Fruit fly (Drosophila melanogaster): ENCODE measurements around the gene Prx6a.

DNA sequence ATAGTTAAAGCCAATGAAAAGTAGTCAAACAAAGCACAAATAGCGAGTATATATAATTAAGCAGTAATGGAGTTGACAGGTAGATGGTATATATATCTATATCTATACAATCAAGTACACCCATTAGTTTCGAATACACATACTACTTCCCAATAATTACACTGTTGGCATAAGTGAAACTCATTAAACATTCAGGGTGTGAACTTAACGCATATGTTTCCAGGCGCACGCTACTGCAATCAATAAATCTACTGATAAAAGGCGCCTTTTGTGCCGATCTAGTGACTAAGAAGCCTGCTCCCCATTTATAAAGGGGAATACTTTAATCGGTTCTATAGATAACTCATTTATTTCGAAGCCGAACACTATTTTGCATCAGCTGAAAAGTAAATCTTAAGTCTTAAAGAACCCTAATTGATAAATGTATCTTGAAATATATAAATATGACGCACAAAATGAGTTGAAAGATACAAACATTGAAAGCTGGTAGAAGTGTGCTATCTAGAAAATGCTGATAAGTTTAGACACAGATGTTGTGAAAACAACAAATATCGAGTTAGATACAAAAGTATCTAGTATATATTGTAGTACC is 5.8 kb upstream of the Prx6a start:
- no peak for TF ChIP-seq Sox102F (GFP tag; optimal IDR thresholded peaks at IDR 0.05)
- TF ChIP-seq CG10631 (GFP tag; optimal IDR thresholded peaks at IDR 0.05), result no peak
- no peak for TF ChIP-seq net (GFP tag; optimal IDR thresholded peaks at IDR 0.05)
- TF ChIP-seq dsx (GFP tag; optimal IDR thresholded peaks at IDR 0.05; ENCODE audit: poor library complexity, severe bottlenecking), result no peak
- TF ChIP-seq pdm3 (GFP tag; optimal IDR thresholded peaks at IDR 0.05), result no peak
- no peak for TF ChIP-seq spab (GFP tag; optimal IDR thresholded peaks at IDR 0.05)
- TF ChIP-seq ss (GFP tag; optimal IDR thresholded peaks at IDR 0.05), result no peak
- peak; percentile 64 for TF ChIP-seq svp (GFP tag)
- no peak for TF ChIP-seq esn (GFP tag; optimal IDR thresholded peaks at IDR 0.05)
- TF ChIP-seq Eip75B (GFP tag; optimal IDR thresholded peaks at IDR 0.05), result no peak
- TF ChIP-seq CG10669 (GFP tag; optimal IDR thresholded peaks at IDR 0.05), result no peak
- TF ChIP-seq CG11294 (GFP tag; IDR thresholded peaks at IDR 0.05), result no peak
- TF ChIP-seq CG8319 (GFP tag; optimal IDR thresholded peaks at IDR 0.05), result no peak
